Fruit fly (Drosophila melanogaster) whole organism, wandering third instar larva: ENCODE measurements around the gene CG34169.

ENCODE experiments used
- CG9705 ChIP-seq: fragments of 200-800 bp; sonication (Bioruptor generic); optimal IDR thresholded peaks from 2 replicates; lab custom pipeline; 2018; ENCODE audit warnings: missing biosample characterization, mild to moderate bottlenecking, missing genetic modification characterization
- CrebA ChIP-seq: fragments of 200-800 bp; sonication (Bioruptor generic); optimal IDR thresholded peaks from 2 replicates; lab custom pipeline; 2016; ENCODE audit warnings: missing biosample characterization, mild to moderate bottlenecking, missing genetic modification characterization, borderline replicate concordance
- Dfd ChIP-seq: fragments of >200 bp; optimal IDR thresholded peaks from 2 replicates; lab custom pipeline; 2017; ENCODE audit warnings: missing biosample characterization, missing genetic modification characterization
- Dif ChIP-seq: fragments of 200-275, 200-300 bp; sonication (Bioruptor generic); optimal IDR thresholded peaks from 2 replicates; lab custom pipeline; 2018; ENCODE audit warnings: missing biosample characterization, missing genetic modification characterization; ENCODE audit not compliant: partially characterized antibody
- GATAd ChIP-seq: sonication (Bioruptor generic); optimal IDR thresholded peaks from 2 replicates; lab custom pipeline; 2016; ENCODE audit warnings: missing biosample characterization, missing genetic modification characterization
- HLH106 ChIP-seq: fragments of 200-800 bp; optimal IDR thresholded peaks from 3 replicates; lab custom pipeline; 2019; ENCODE audit warnings: missing biosample characterization, mild to moderate bottlenecking, missing genetic modification characterization, moderate library complexity
- Hnf4 ChIP-seq: fragments of 200-800 bp; sonication (Bioruptor generic); optimal IDR thresholded peaks from 2 replicates; lab custom pipeline; 2016; ENCODE audit warnings: missing biosample characterization, mild to moderate bottlenecking, missing genetic modification characterization
- Hr78 ChIP-seq: fragments of >200 bp; optimal IDR thresholded peaks from 2 replicates; lab custom pipeline; 2017; ENCODE audit warnings: missing biosample characterization, missing genetic modification characterization
- Hr83 ChIP-seq: fragments of 200-300 bp; sonication (Bioruptor generic); optimal IDR thresholded peaks from 2 replicates; lab custom pipeline; 2016; ENCODE audit warnings: missing biosample characterization, mild to moderate bottlenecking, missing genetic modification characterization, moderate library complexity; ENCODE audit not compliant: poor library complexity, severe bottlenecking
- Mio ChIP-seq: sonication (Bioruptor generic); optimal IDR thresholded peaks from 2 replicates; lab custom pipeline; 2016; ENCODE audit warnings: missing biosample characterization, missing genetic modification characterization
- N ChIP-seq: fragments of >200 bp; optimal IDR thresholded peaks from 2 replicates; lab custom pipeline; 2018; ENCODE audit warnings: missing biosample characterization, missing external identifiers, missing genetic modification characterization
- Rel ChIP-seq, 2 experiments: fragments of 200-800 bp; sonication (Bioruptor generic) in 1 of 2; optimal IDR thresholded peaks; 2 replicates in 1 of 2; 3 replicates in 1 of 2; lab custom pipeline; 2016 to 2019; ENCODE audit warnings: mild to moderate bottlenecking in 2 of 2, missing biosample characterization in 2 of 2, missing genetic modification characterization in 2 of 2, moderate library complexity in 1 of 2
- Sp1 ChIP-seq: fragments of 200-800 bp; sonication (Bioruptor generic); optimal IDR thresholded peaks from 3 replicates; lab custom pipeline; 2019; ENCODE audit warnings: missing biosample characterization, mild to moderate bottlenecking, missing genetic modification characterization, moderate library complexity
- Vsx2 ChIP-seq: fragments of 200-300, 225-300 bp; sonication (Bioruptor generic); optimal IDR thresholded peaks from 2 replicates; lab custom pipeline; 2018; ENCODE audit warnings: missing biosample characterization, missing genetic modification characterization; ENCODE audit not compliant: partially characterized antibody
- br ChIP-seq: fragments of 200-800 bp; sonication (Bioruptor generic); optimal IDR thresholded peaks from 2 replicates; lab custom pipeline; 2016; ENCODE audit warnings: missing biosample characterization, missing genetic modification characterization
- dl ChIP-seq, 2 experiments: fragments of 175-275, 200-275 bp in 1 of 2; fragments of 200-275 bp in 1 of 2; sonication (Bioruptor generic); optimal IDR thresholded peaks; lab custom pipeline; 2018; ENCODE audit warnings: mild to moderate bottlenecking in 2 of 2, missing biosample characterization in 2 of 2, missing genetic modification characterization in 2 of 2, moderate library complexity in 2 of 2; ENCODE audit not compliant: partially characterized antibody in 2 of 2, insufficient read depth in 1 of 2
- dmrt93B ChIP-seq: fragments of 200-800 bp; sonication (Bioruptor generic); optimal IDR thresholded peaks from 2 replicates; lab custom pipeline; 2018; ENCODE audit warnings: missing biosample characterization, mild to moderate bottlenecking, missing genetic modification characterization
- dsf ChIP-seq: sonication (Bioruptor generic); optimal IDR thresholded peaks from 2 replicates; lab custom pipeline; 2016; ENCODE audit warnings: missing biosample characterization, missing genetic modification characterization, borderline replicate concordance
- foxo ChIP-seq, 2 experiments: fragments of 200-800 bp; sonication (Bioruptor generic); optimal IDR thresholded peaks; 2 replicates in 1 of 2; 3 replicates in 1 of 2; lab custom pipeline; 2016 to 2017; ENCODE audit warnings: missing biosample characterization in 2 of 2, missing genetic modification characterization in 2 of 2
- lola ChIP-seq: fragments of >200 bp; optimal IDR thresholded peaks from 2 replicates; lab custom pipeline; 2017; ENCODE audit warnings: missing biosample characterization, missing genetic modification characterization
- psq ChIP-seq: fragments of 200-800 bp; sonication (Bioruptor generic); optimal IDR thresholded peaks from 3 replicates; lab custom pipeline; 2017; ENCODE audit warnings: missing biosample characterization, mild to moderate bottlenecking, missing genetic modification characterization, moderate library complexity
- rgr ChIP-seq: fragments of 200-800 bp; sonication (Bioruptor generic); optimal IDR thresholded peaks from 3 replicates; lab custom pipeline; 2016; ENCODE audit warnings: missing biosample characterization, mild to moderate bottlenecking, missing genetic modification characterization
- sage ChIP-seq: fragments of 200-800 bp; sonication (Bioruptor generic); optimal IDR thresholded peaks from 2 replicates; lab custom pipeline; 2016; ENCODE audit warnings: missing biosample characterization, mild to moderate bottlenecking, missing genetic modification characterization
- sv ChIP-seq: fragments of 200-800 bp; sonication (Bioruptor generic); optimal IDR thresholded peaks from 3 replicates; lab custom pipeline; 2016; ENCODE audit warnings: missing biosample characterization, missing genetic modification characterization
- tai ChIP-seq: sonication (Bioruptor generic); optimal IDR thresholded peaks from 2 replicates; lab custom pipeline; 2016; ENCODE audit warnings: missing biosample characterization, missing genetic modification characterization
- usp ChIP-seq: fragments of >200 bp; optimal IDR thresholded peaks from 2 replicates; lab custom pipeline; 2017; ENCODE audit warnings: missing biosample characterization, missing genetic modification characterization
- woc ChIP-seq: sonication (Bioruptor generic); optimal IDR thresholded peaks from 2 replicates; lab custom pipeline; 2016; ENCODE audit warnings: missing biosample characterization, mild to moderate bottlenecking, missing genetic modification characterization

Gene CG34169

DNA sequence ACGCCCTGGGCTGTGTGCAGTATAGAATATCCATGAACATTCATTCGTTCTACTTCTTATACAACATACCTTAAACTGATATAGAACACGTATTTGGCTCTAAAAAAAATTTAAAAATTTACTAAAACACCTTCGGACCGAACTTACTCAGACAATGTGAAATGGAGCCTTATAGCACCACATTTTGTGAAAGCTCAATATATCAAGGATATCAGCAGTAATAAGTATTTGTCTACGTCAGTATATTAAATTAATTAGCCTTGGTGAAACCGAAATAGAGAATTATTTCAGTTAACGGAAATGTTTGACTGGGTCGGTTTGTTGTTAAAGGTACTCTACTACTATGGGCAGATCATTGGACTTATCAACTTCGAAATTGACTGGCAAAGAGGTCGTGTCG lies 3.0 kb downstream of the CG34169 start, which contains the start of gene Gr36a:
TSS of gene Gr36a (plus strand) at position 301 of the 400 bp plus-strand sequence.
- TF ChIP-seq Sp1 (no peak), lola (GFP tag; lab: Kevin White, UChicago) (no peak), N (no peak), tai (GFP tag; lab: Kevin White, UChicago) (no peak), CrebA (GFP tag; lab: Kevin White, UChicago) (no peak), sv (GFP tag; lab: Kevin White, UChicago) (no peak), dsf (GFP tag; lab: Kevin White, UChicago) (no peak), sage (GFP tag; lab: Kevin White, UChicago) (no peak), CG9705 (GFP tag; lab: Kevin White, UChicago) (no peak), Mio (GFP tag; lab: Kevin White, UChicago) (no peak), woc (no peak), Hnf4 (GFP tag; lab: Kevin White, UChicago) (no peak)

DNA sequence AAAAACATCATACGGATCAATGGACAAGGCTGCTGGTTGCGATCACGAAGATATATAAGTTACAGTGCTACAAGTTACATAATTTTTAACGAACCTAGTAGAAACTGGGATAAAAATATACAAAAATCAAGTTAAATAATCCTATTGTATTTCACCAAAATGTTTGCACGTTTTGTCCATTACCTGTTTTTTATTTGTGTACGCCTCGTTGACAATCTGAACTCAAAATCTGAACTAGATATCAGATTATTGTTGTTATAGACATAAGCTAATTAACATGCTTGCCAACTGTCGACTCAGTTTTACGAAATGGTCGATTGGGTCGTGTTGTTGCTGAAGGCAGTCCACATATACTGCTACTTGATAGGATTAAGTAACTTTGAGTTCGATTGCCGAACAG lies 5.2 kb downstream of the CG34169 start, which contains the start of gene Gr36b:
TSS of gene Gr36b (plus strand) at position 301 of the 400 bp plus-strand sequence.
- TF ChIP-seq Rel (GFP tag; optimal IDR thresholded peaks at IDR 0.05; lab: Kevin White, UChicago) (no peak), Rel (tag; optimal IDR thresholded peaks at IDR 0.05; lab: Kevin White, UChicago) (no peak), Hnf4 (GFP tag; lab: Kevin White, UChicago) (no peak), rgr (GFP tag; lab: Kevin White, UChicago) (no peak), Dfd (GFP tag; lab: Kevin White, UChicago) (no peak), psq (GFP tag; lab: Kevin White, UChicago) (no peak), Vsx2 (GFP tag; lab: Kevin White, UChicago) (no peak), Hr83 (no peak), Dif (GFP tag; lab: Kevin White, UChicago) (no peak), Hr78 (GFP tag; lab: Kevin White, UChicago) (no peak), sv (GFP tag; lab: Kevin White, UChicago) (no peak), dl (GFP tag; optimal IDR thresholded peaks at IDR 0.05; lab: Kevin White, UChicago; ENCODE audit: insufficient read depth in 1 of 2, partially characterized antibody in 2 of 2) (no peak), dmrt93B (no peak), GATAd (GFP tag; lab: Kevin White, UChicago) (no peak), lola (GFP tag; lab: Kevin White, UChicago) (no peak), usp (GFP tag; lab: Kevin White, UChicago) (no peak), br (no peak), N (no peak), foxo (GFP tag; optimal IDR thresholded peaks at IDR 0.05; lab: Kevin White, UChicago) (no peak)

DNA sequence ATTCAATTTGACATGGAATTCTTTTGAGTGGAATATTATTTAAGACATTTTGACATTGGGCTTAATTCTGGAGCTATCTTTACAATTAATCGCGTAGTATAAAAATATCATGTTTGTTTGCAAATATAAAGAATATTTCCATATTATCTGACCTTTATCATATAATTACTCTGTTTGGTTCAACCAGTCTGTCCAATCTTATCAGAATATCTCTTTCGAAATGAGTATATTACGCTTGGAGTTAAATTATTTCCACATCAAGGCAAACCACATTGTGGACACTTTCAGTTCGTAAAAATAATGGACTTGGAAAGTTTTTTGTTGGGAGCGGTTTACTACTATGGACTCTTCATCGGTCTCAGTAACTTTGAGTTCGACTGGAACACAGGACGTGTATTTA lies 6.8 kb downstream of the CG34169 start, which contains the start of gene Gr36c:
TSS of gene Gr36c (plus strand) at position 301 of the 400 bp plus-strand sequence.
- TF ChIP-seq dl (GFP tag; optimal IDR thresholded peaks at IDR 0.05; lab: Kevin White, UChicago; ENCODE audit: insufficient read depth in 1 of 2, partially characterized antibody in 2 of 2) (no peak), Hnf4 (GFP tag; lab: Kevin White, UChicago) (no peak), Hr83 (no peak), Rel (GFP tag; optimal IDR thresholded peaks at IDR 0.05; lab: Kevin White, UChicago) (no peak), Rel (tag; optimal IDR thresholded peaks at IDR 0.05; lab: Kevin White, UChicago) (no peak), HLH106 (no peak), foxo (GFP tag; optimal IDR thresholded peaks at IDR 0.05; lab: Kevin White, UChicago) (no peak), GATAd (GFP tag; lab: Kevin White, UChicago) (no peak), Mio (GFP tag; lab: Kevin White, UChicago) (no peak), Sp1 (no peak), woc (no peak), CrebA (GFP tag; lab: Kevin White, UChicago) (no peak), rgr (GFP tag; lab: Kevin White, UChicago) (no peak), sv (GFP tag; lab: Kevin White, UChicago) (no peak), CG9705 (GFP tag; lab: Kevin White, UChicago) (no peak), tai (GFP tag; lab: Kevin White, UChicago) (no peak), Hr78 (GFP tag; lab: Kevin White, UChicago) (no peak)

DNA sequence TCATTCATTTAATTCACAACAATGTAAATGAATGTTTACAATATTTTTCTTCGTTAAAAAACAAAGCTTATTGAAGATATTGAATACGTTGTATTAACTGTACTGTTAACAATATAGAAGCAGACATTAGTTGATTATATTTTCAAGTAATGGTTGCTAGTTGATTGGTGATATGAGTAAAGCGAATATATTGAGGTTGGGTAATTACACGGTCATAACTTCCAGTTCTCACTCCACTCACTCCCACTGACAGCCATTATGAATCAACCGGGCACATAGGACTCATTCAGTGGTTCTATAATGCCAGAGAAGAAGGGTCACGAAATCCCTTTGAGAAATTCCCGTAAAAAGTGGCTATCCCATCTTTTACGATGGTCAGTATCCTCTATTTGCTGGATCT lies 8.4 kb downstream of the CG34169 start, which contains the start of gene Grl36a:
TSS of gene Grl36a (plus strand) at position 301 of the 400 bp plus-strand sequence.
- no peak for TF ChIP-seq Hr83
- TF ChIP-seq br, result no peak
- no peak for TF ChIP-seq Hr78 (GFP tag; lab: Kevin White, UChicago)
- no peak for TF ChIP-seq usp (GFP tag; lab: Kevin White, UChicago)
- TF ChIP-seq tai (GFP tag; lab: Kevin White, UChicago), result no peak
- TF ChIP-seq dl (GFP tag; optimal IDR thresholded peaks at IDR 0.05; lab: Kevin White, UChicago; ENCODE audit: insufficient read depth in 1 of 2, partially characterized antibody in 2 of 2), result no peak
- TF ChIP-seq rgr (GFP tag; lab: Kevin White, UChicago), result no peak
- no peak for TF ChIP-seq GATAd (GFP tag; lab: Kevin White, UChicago)
- no peak for TF ChIP-seq woc
- no peak for TF ChIP-seq sv (GFP tag; lab: Kevin White, UChicago)
- no peak for TF ChIP-seq foxo (GFP tag; optimal IDR thresholded peaks at IDR 0.05; lab: Kevin White, UChicago)
- no peak for TF ChIP-seq CrebA (GFP tag; lab: Kevin White, UChicago)
- TF ChIP-seq Vsx2 (GFP tag; lab: Kevin White, UChicago), result no peak
- no peak for TF ChIP-seq Dfd (GFP tag; lab: Kevin White, UChicago)
- no peak for TF ChIP-seq Hnf4 (GFP tag; lab: Kevin White, UChicago)
- TF ChIP-seq, all 38 proteins: peak for 0
